Fruit fly (Drosophila melanogaster) whole organism, embryonic: ENCODE measurements around the gene Prat2.

ENCODE experiments used
- Bteb2 ChIP-seq: fragments of 200-800 bp; sonication (Bioruptor generic); optimal IDR thresholded peaks from 2 replicates; lab custom pipeline; 2016; ENCODE audit warnings: missing biosample characterization, missing genetic modification characterization
- CG10147 ChIP-seq: fragments of 200-800 bp; sonication (Bioruptor generic); optimal IDR thresholded peaks from 2 replicates; lab custom pipeline; 2019; ENCODE audit warnings: missing biosample characterization, mild to moderate bottlenecking, missing genetic modification characterization, moderate library complexity
- CG10209 ChIP-seq: fragments of 200-800 bp; sonication (Bioruptor generic); optimal IDR thresholded peaks from 3 replicates; lab custom pipeline; 2017; ENCODE audit warnings: missing biosample characterization, mild to moderate bottlenecking, missing genetic modification characterization, missing genetic modification reagents
- CG10565 ChIP-seq: fragments of 200-800 bp; sonication (Bioruptor generic); optimal IDR thresholded peaks from 3 replicates; lab custom pipeline; 2016; ENCODE audit warnings: missing biosample characterization, mild to moderate bottlenecking, missing genetic modification characterization
- CG10979 ChIP-seq: fragments of 200-800 bp; sonication (Bioruptor generic); optimal IDR thresholded peaks from 2 replicates; lab custom pipeline; 2018; ENCODE audit warnings: missing biosample characterization, mild to moderate bottlenecking, missing genetic modification characterization, moderate library complexity
- CG11398 ChIP-seq: fragments of 200-800 bp; sonication (Bioruptor generic); optimal IDR thresholded peaks from 2 replicates; lab custom pipeline; 2016; ENCODE audit warnings: missing biosample characterization, missing genetic modification characterization
- CG12236 ChIP-seq: fragments of 200-800 bp; sonication (Bioruptor generic); optimal IDR thresholded peaks from 2 replicates; lab custom pipeline; 2016; ENCODE audit warnings: missing biosample characterization, missing genetic modification characterization
- CG1233 ChIP-seq: fragments of 200-800 bp; sonication (Bioruptor generic); optimal IDR thresholded peaks from 4 replicates; lab custom pipeline; 2018; ENCODE audit warnings: missing biosample characterization, mild to moderate bottlenecking, missing genetic modification characterization
- CG12391 ChIP-seq: fragments of 200-800 bp; sonication (Bioruptor generic); optimal IDR thresholded peaks from 3 replicates; lab custom pipeline; 2018; ENCODE audit warnings: missing biosample characterization, mild to moderate bottlenecking, missing genetic modification characterization, moderate library complexity
- CG14014 ChIP-seq: fragments of 200-800 bp; sonication (Bioruptor generic); IDR thresholded peaks from 2 replicates; pipeline ENCODE4 v1.3.6; 2022; ENCODE audit warnings: missing biosample characterization, missing genetic modification characterization
- CG14441 ChIP-seq: fragments of 200-800 bp; sonication (Bioruptor generic); IDR thresholded peaks from 2 replicates; pipeline ENCODE4 v1.3.6; 2022; ENCODE audit warnings: missing biosample characterization, missing genetic modification characterization
- CG15479 ChIP-seq: fragments of 200-800 bp; sonication (Bioruptor generic); optimal IDR thresholded peaks from 3 replicates; lab custom pipeline; 2019; ENCODE audit warnings: missing biosample characterization, mild to moderate bottlenecking, missing genetic modification characterization, moderate library complexity
- CG17328 ChIP-seq: fragments of 200-800 bp; sonication (Bioruptor generic); IDR thresholded peaks from 2 replicates; pipeline ENCODE4 v1.3.6; 2022; ENCODE audit warnings: missing biosample characterization, missing genetic modification characterization
- CG17568 ChIP-seq: fragments of 200-800 bp; sonication (Bioruptor generic); optimal IDR thresholded peaks from 2 replicates; lab custom pipeline; 2018; ENCODE audit warnings: missing biosample characterization, mild to moderate bottlenecking, missing genetic modification characterization, moderate library complexity
- CG1832 ChIP-seq: fragments of 200-800 bp; sonication (Bioruptor generic); optimal IDR thresholded peaks from 2 replicates; lab custom pipeline; 2017; ENCODE audit warnings: missing biosample characterization, mild to moderate bottlenecking, missing genetic modification characterization, inconsistent platforms
- CG2120 ChIP-seq: fragments of 200-800 bp; sonication (Bioruptor generic); optimal IDR thresholded peaks from 3 replicates; lab custom pipeline; 2016; ENCODE audit warnings: missing biosample characterization, missing genetic modification characterization
- CG30403 ChIP-seq: fragments of 200-800 bp; sonication (Bioruptor generic); optimal IDR thresholded peaks from 3 replicates; lab custom pipeline; 2016; ENCODE audit warnings: missing biosample characterization, missing genetic modification characterization
- CG4360 ChIP-seq: fragments of 200-800 bp; sonication (Bioruptor generic); IDR thresholded peaks from 2 replicates; pipeline ENCODE4 v1.3.6; 2022; ENCODE audit warnings: missing biosample characterization, missing genetic modification characterization
- CG5180 ChIP-seq: fragments of 200-800 bp; sonication (Bioruptor generic); optimal IDR thresholded peaks from 3 replicates; lab custom pipeline; 2017; ENCODE audit warnings: missing biosample characterization, missing genetic modification characterization, mild to moderate bottlenecking, moderate library complexity, missing genetic modification reagents
- CG6175 ChIP-seq: fragments of 200-800 bp; sonication (Bioruptor generic); IDR thresholded peaks from 3 replicates; pipeline ENCODE4 v1.3.6; 2022; ENCODE audit warnings: missing biosample characterization, missing genetic modification characterization
- CG7786 ChIP-seq: fragments of 200-800 bp; sonication (Bioruptor generic); optimal IDR thresholded peaks from 2 replicates; lab custom pipeline; 2016; ENCODE audit warnings: missing biosample characterization, missing genetic modification characterization
- CG8478 ChIP-seq: fragments of >200 bp; optimal IDR thresholded peaks from 2 replicates; lab custom pipeline; 2018
- CG9437 ChIP-seq: fragments of 200-800 bp; sonication (Bioruptor generic); optimal IDR thresholded peaks from 2 replicates; lab custom pipeline; 2018; ENCODE audit warnings: missing biosample characterization, mild to moderate bottlenecking, missing genetic modification characterization
- CG9797 ChIP-seq: fragments of 200-800 bp; sonication (Bioruptor generic); optimal IDR thresholded peaks from 3 replicates; lab custom pipeline; 2018; ENCODE audit warnings: missing biosample characterization, mild to moderate bottlenecking, missing genetic modification characterization
- Dll ChIP-seq: fragments of 200-800 bp; sonication (Bioruptor generic); IDR thresholded peaks from 4 replicates; pipeline ENCODE4 v1.3.6; 2022; ENCODE audit warnings: missing biosample characterization, missing genetic modification characterization; ENCODE audit not compliant: partially characterized antibody
- Fer3 ChIP-seq: fragments of 200-800 bp; sonication (Bioruptor generic); optimal IDR thresholded peaks from 2 replicates; lab custom pipeline; 2018; ENCODE audit warnings: missing biosample characterization, mild to moderate bottlenecking, missing genetic modification characterization, moderate library complexity
- Hr3 ChIP-seq: fragments of 200-800 bp; sonication (Bioruptor generic); optimal IDR thresholded peaks from 3 replicates; lab custom pipeline; 2016; ENCODE audit warnings: missing biosample characterization, missing genetic modification characterization
- Hr78 ChIP-seq, 2 experiments: fragments of 200-800 bp in 1 of 2; fragments of >200 bp in 1 of 2; sonication (Bioruptor generic) in 1 of 2; optimal IDR thresholded peaks; 2 replicates each; lab custom pipeline; 2017 to 2019; ENCODE audit warnings: missing biosample characterization in 2 of 2, missing genetic modification characterization in 2 of 2, mild to moderate bottlenecking in 1 of 2, moderate library complexity in 1 of 2
- Mrtf ChIP-seq: fragments of 200-800 bp; sonication (Bioruptor generic); IDR thresholded peaks from 3 replicates; pipeline ENCODE4 v1.3.6; 2022; ENCODE audit warnings: missing biosample characterization, missing genetic modification characterization
- Myb ChIP-seq: fragments of 200-800 bp; sonication (Bioruptor generic); optimal IDR thresholded peaks from 2 replicates; lab custom pipeline; 2016; ENCODE audit warnings: missing biosample characterization, missing genetic modification characterization
- NC2α ChIP-seq: fragments of 200-800 bp; sonication (Bioruptor generic); optimal IDR thresholded peaks from 2 replicates; lab custom pipeline; 2016; ENCODE audit warnings: missing biosample characterization, missing genetic modification characterization
- NK7.1 ChIP-seq: fragments of 200-800 bp; sonication (Bioruptor generic); optimal IDR thresholded peaks from 3 replicates; lab custom pipeline; 2016; ENCODE audit warnings: missing biosample characterization, missing genetic modification characterization
- Nf-YA ChIP-seq: fragments of 200-800 bp; sonication (Bioruptor generic); IDR thresholded peaks from 2 replicates; pipeline ENCODE4 v1.3.6; 2022; ENCODE audit warnings: missing biosample characterization, missing genetic modification characterization
- Opbp ChIP-seq: fragments of 200-800 bp; sonication (Bioruptor generic); IDR thresholded peaks from 3 replicates; pipeline ENCODE4 v1.3.6; 2022; ENCODE audit warnings: missing biosample characterization, missing genetic modification characterization; ENCODE audit not compliant: partially characterized antibody
- Sry-δ ChIP-seq: fragments of 200-800 bp; sonication (Bioruptor generic); optimal IDR thresholded peaks from 2 replicates; lab custom pipeline; 2016; ENCODE audit warnings: missing biosample characterization, missing genetic modification characterization
- Taf1 ChIP-seq: fragments of 200-800 bp; sonication (Bioruptor generic); IDR thresholded peaks from 2 replicates; pipeline ENCODE4 v1.3.6; 2022; ENCODE audit warnings: missing biosample characterization, missing genetic modification characterization
- ac ChIP-seq: fragments of 200-800 bp; sonication (Bioruptor generic); optimal IDR thresholded peaks from 3 replicates; lab custom pipeline; 2017; ENCODE audit warnings: missing biosample characterization, mild to moderate bottlenecking, missing genetic modification characterization
- chinmo ChIP-seq: fragments of 200-800 bp; sonication (Bioruptor generic); IDR thresholded peaks from 4 replicates; pipeline ENCODE4 v1.3.6; 2022; ENCODE audit warnings: missing biosample characterization, missing genetic modification characterization; ENCODE audit not compliant: partially characterized antibody
- dimm ChIP-seq: fragments of 200-800 bp; sonication (Bioruptor generic); IDR thresholded peaks from 2 replicates; pipeline ENCODE4 v1.3.6; 2022; ENCODE audit warnings: missing biosample characterization, missing genetic modification characterization
- esg ChIP-seq: fragments of 200-800 bp; sonication (Bioruptor generic); conservative IDR thresholded peaks from 2 replicates; pipeline ENCODE4 v1.3.6; 2022; ENCODE audit warnings: missing biosample characterization, missing genetic modification characterization
- eyg ChIP-seq: fragments of 200-800 bp; sonication (Bioruptor generic); optimal IDR thresholded peaks from 3 replicates; lab custom pipeline; 2016; ENCODE audit warnings: missing biosample characterization, missing genetic modification characterization
- gem ChIP-seq: fragments of 200-800 bp; sonication (Bioruptor generic); optimal IDR thresholded peaks from 2 replicates; lab custom pipeline; 2019; ENCODE audit warnings: missing biosample characterization, mild to moderate bottlenecking, missing genetic modification characterization, moderate library complexity
- ham ChIP-seq: fragments of 200-800 bp; sonication (Bioruptor generic); IDR thresholded peaks from 2 replicates; pipeline ENCODE4 v1.3.6; 2022; ENCODE audit warnings: missing biosample characterization, missing genetic modification characterization
- onecut ChIP-seq: fragments of 200-800 bp; sonication (Bioruptor generic); IDR thresholded peaks from 2 replicates; pipeline ENCODE4 v1.3.6; 2022; ENCODE audit warnings: missing biosample characterization, missing genetic modification characterization
- org-1 ChIP-seq: fragments of 200-800 bp; sonication (Bioruptor generic); optimal IDR thresholded peaks from 2 replicates; lab custom pipeline; 2017; ENCODE audit warnings: missing biosample characterization, missing genetic modification characterization
- pfk ChIP-seq: fragments of 200-800 bp; sonication (Bioruptor generic); optimal IDR thresholded peaks from 2 replicates; lab custom pipeline; 2018; ENCODE audit warnings: missing biosample characterization, mild to moderate bottlenecking, missing genetic modification characterization, moderate library complexity
- sisA ChIP-seq: fragments of 200-800 bp; sonication (Bioruptor generic); IDR thresholded peaks from 2 replicates; pipeline ENCODE4 v1.3.6; 2022; ENCODE audit warnings: missing biosample characterization, missing genetic modification characterization
- slp2 ChIP-seq: fragments of 200-800 bp; sonication (Bioruptor generic); optimal IDR thresholded peaks from 2 replicates; lab custom pipeline; 2016; ENCODE audit warnings: missing biosample characterization, missing genetic modification characterization
- sug ChIP-seq: fragments of 200-800 bp; optimal IDR thresholded peaks from 2 replicates; lab custom pipeline; 2019; ENCODE audit warnings: missing biosample characterization, mild to moderate bottlenecking, missing genetic modification characterization, moderate library complexity
- yki ChIP-seq: fragments of >200 bp; optimal IDR thresholded peaks from 3 replicates; lab custom pipeline; 2018
- zf30C ChIP-seq: fragments of 200-800 bp; sonication (Bioruptor generic); optimal IDR thresholded peaks from 3 replicates; lab custom pipeline; 2018; ENCODE audit warnings: missing biosample characterization, mild to moderate bottlenecking, missing genetic modification characterization
- zfh2 ChIP-seq: fragments of 200-800 bp; sonication (Bioruptor generic); optimal IDR thresholded peaks from 2 replicates; lab custom pipeline; 2016; ENCODE audit warnings: missing biosample characterization, missing genetic modification characterization

The Prat2 gene

DNA sequence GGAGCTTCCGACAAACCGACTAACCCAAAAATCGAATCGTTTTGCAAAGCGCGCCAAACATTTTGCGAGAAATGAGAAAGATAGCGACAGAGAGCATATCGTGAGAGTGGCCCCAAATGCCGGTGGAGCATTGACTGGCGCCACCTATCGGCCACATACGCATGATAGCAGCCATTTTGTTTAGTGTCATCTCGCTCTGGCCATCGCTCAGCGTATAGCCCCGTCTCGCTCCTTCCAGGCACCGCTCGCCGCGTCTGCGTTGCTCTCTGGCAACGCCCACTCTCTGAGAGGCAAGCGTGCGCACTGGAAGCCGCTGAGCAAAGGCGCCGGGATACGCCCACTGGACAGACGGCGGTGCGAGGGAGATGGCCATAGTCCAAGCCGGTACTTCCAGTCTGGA is 10.7 kb downstream of the Prat2 start (continued):
- TF ChIP-seq sug (peak; percentile 34), Hr78 (GFP tag; optimal IDR thresholded peaks at IDR 0.05; lab: Kevin White, UChicago) (no peak), CG5180 (no peak), CG9797 (no peak), CG10209 (GFP tag; lab: Kevin White, UChicago) (no peak), zfh2 (GFP tag; lab: Kevin White, UChicago) (no peak), Taf1 (no peak), CG14441 (GFP tag; lab: Robert Waterston, UW) (peak; percentile 50), Opbp (peak; percentile 79), CG17568 (GFP tag; lab: Kevin White, UChicago) (no peak), CG4360 (peak; percentile 70), CG17328 (no peak), sisA (GFP tag; lab: Robert Waterston, UW) (no peak), Mrtf (no peak), CG1832 (GFP tag; lab: Kevin White, UChicago) (peak; percentile 98), eyg (GFP tag; lab: Kevin White, UChicago) (no peak), ac (peak; percentile 21), Fer3 (tag; lab: Kevin White, UChicago) (no peak), pfk (GFP tag; lab: Kevin White, UChicago) (no peak), onecut (GFP tag; lab: Robert Waterston, UW) (no peak), Bteb2 (GFP tag; lab: Kevin White, UChicago) (no peak), org-1 (GFP tag; lab: Kevin White, UChicago) (no peak), CG8478 (lab: Kevin White, UChicago) (peak; percentile 98), NK7.1 (GFP tag; lab: Kevin White, UChicago) (no peak), Hr3 (GFP tag; lab: Kevin White, UChicago) (no peak), CG6175 (GFP tag; lab: Robert Waterston, UW) (0 out of 3 replicates have a peak, but pooled peaks have one; percentile 30), CG10565 (GFP tag; lab: Kevin White, UChicago) (no peak), CG10979 (tag; lab: Kevin White, UChicago) (no peak), esg (no peak), CG15479 (GFP tag; lab: Kevin White, UChicago) (no peak), NC2α (GFP tag; lab: Kevin White, UChicago) (no peak), CG9437 (GFP tag; lab: Kevin White, UChicago) (no peak), CG10147 (GFP tag; lab: Kevin White, UChicago) (no peak), CG1233 (GFP tag; lab: Kevin White, UChicago) (no peak), chinmo (GFP tag; lab: Robert Waterston, UW) (peak; percentile 90), Nf-YA (GFP tag; lab: Robert Waterston, UW) (peak; percentile 86), CG11398 (no peak), yki (lab: Kevin White, UChicago) (peak; percentile 64), zf30C (GFP tag; lab: Kevin White, UChicago) (no peak), Myb (GFP tag; lab: Kevin White, UChicago) (no peak), CG12391 (tag; lab: Kevin White, UChicago) (no peak), gem (tag; lab: Kevin White, UChicago) (no peak), Dll (GFP tag; lab: Robert Waterston, UW) (peak; percentile 39; the same call in 1 of the 4 replicates), Sry-δ (GFP tag; lab: Kevin White, UChicago) (no peak), CG30403 (GFP tag; lab: Kevin White, UChicago) (no peak), slp2 (GFP tag; lab: Kevin White, UChicago) (no peak), CG7786 (GFP tag; lab: Kevin White, UChicago) (no peak), CG14014 (GFP tag; lab: Robert Waterston, UW) (0 out of 2 replicates have a peak, but pooled peaks have one; percentile 25), CG2120 (GFP tag; lab: Kevin White, UChicago) (peak; percentile 1), dimm (GFP tag; lab: Robert Waterston, UW) (no peak), ham (no peak), CG12236 (no peak)
